Fruit fly (Drosophila melanogaster) whole organism, embryonic: ENCODE measurements around the gene CG10576.

Experiments
- Adf1 ChIP-seq: fragments of 200-800 bp; sonication (Bioruptor generic); IDR thresholded peaks from 2 replicates; pipeline ENCODE4 v1.3.6; 2022; ENCODE audit warnings: missing biosample characterization, missing genetic modification characterization
- Bteb2 ChIP-seq: fragments of 200-800 bp; sonication (Bioruptor generic); optimal IDR thresholded peaks from 2 replicates; lab custom pipeline; 2016; ENCODE audit warnings: missing biosample characterization, missing genetic modification characterization
- CG11093 ChIP-seq: fragments of 200-800 bp; sonication (Bioruptor generic); IDR thresholded peaks from 3 replicates; pipeline ENCODE4 v1.3.6; 2022; ENCODE audit warnings: missing biosample characterization, missing genetic modification characterization
- CG12071 ChIP-seq: fragments of 200-800 bp; sonication (Bioruptor generic); optimal IDR thresholded peaks from 3 replicates; lab custom pipeline; 2018; ENCODE audit warnings: missing biosample characterization, mild to moderate bottlenecking, missing genetic modification characterization
- CG1233 ChIP-seq: fragments of 200-800 bp; sonication (Bioruptor generic); optimal IDR thresholded peaks from 4 replicates; lab custom pipeline; 2018; ENCODE audit warnings: missing biosample characterization, mild to moderate bottlenecking, missing genetic modification characterization
- CG13296 ChIP-seq: fragments of 200-800 bp; sonication (Bioruptor generic); optimal IDR thresholded peaks from 3 replicates; lab custom pipeline; 2018; ENCODE audit warnings: missing biosample characterization, mild to moderate bottlenecking, missing genetic modification characterization
- CG14710 ChIP-seq: fragments of 200-800 bp; sonication (Bioruptor generic); optimal IDR thresholded peaks from 3 replicates; lab custom pipeline; 2019; ENCODE audit warnings: missing biosample characterization, mild to moderate bottlenecking, missing genetic modification characterization, moderate library complexity
- CG15479 ChIP-seq: fragments of 200-800 bp; sonication (Bioruptor generic); optimal IDR thresholded peaks from 3 replicates; lab custom pipeline; 2019; ENCODE audit warnings: missing biosample characterization, mild to moderate bottlenecking, missing genetic modification characterization, moderate library complexity
- CG16779 ChIP-seq: fragments of 200-800 bp; sonication (Bioruptor generic); IDR thresholded peaks from 2 replicates; pipeline ENCODE4 v1.3.6; 2022; ENCODE audit warnings: missing biosample characterization, missing genetic modification characterization
- CG16815 ChIP-seq: fragments of 200-800 bp; sonication (Bioruptor generic); optimal IDR thresholded peaks from 3 replicates; lab custom pipeline; 2017; ENCODE audit warnings: missing biosample characterization, mild to moderate bottlenecking, missing genetic modification characterization
- CG16863 ChIP-seq: fragments of 200-800 bp; sonication (Bioruptor generic); optimal IDR thresholded peaks from 3 replicates; lab custom pipeline; 2016; ENCODE audit warnings: missing biosample characterization, missing genetic modification characterization
- CG17385 ChIP-seq: fragments of 200-800 bp; sonication (Bioruptor generic); optimal IDR thresholded peaks from 3 replicates; lab custom pipeline; 2018; ENCODE audit warnings: missing biosample characterization, mild to moderate bottlenecking, missing genetic modification characterization
- CG1792 ChIP-seq: fragments of 200-800 bp; sonication (Bioruptor generic); optimal IDR thresholded peaks from 2 replicates; lab custom pipeline; 2016; ENCODE audit warnings: missing biosample characterization, missing genetic modification characterization
- CG18011 ChIP-seq: fragments of 200-800 bp; sonication (Bioruptor generic); optimal IDR thresholded peaks from 2 replicates; lab custom pipeline; 2017; ENCODE audit warnings: missing biosample characterization, missing genetic modification characterization, mild to moderate bottlenecking, moderate library complexity, missing genotype
- CG2116 ChIP-seq: fragments of 200-800 bp; sonication (Bioruptor generic); optimal IDR thresholded peaks from 3 replicates; lab custom pipeline; 2018; ENCODE audit warnings: missing biosample characterization, mild to moderate bottlenecking, missing genetic modification characterization
- CG2129 ChIP-seq: fragments of 200-800 bp; sonication (Bioruptor generic); IDR thresholded peaks from 2 replicates; pipeline ENCODE4 v1.3.6; 2022; ENCODE audit warnings: missing biosample characterization, missing genetic modification characterization; ENCODE audit not compliant: partially characterized antibody
- CG3163 ChIP-seq: fragments of 200-800 bp; sonication (Bioruptor generic); optimal IDR thresholded peaks from 3 replicates; lab custom pipeline; 2016; ENCODE audit warnings: missing biosample characterization, missing genetic modification characterization
- CG6654 ChIP-seq: fragments of 200-800 bp; sonication (Bioruptor generic); optimal IDR thresholded peaks from 2 replicates; lab custom pipeline; 2017; ENCODE audit warnings: missing biosample characterization, mild to moderate bottlenecking, missing genetic modification characterization
- CG7372 ChIP-seq: fragments of 200-800 bp; sonication (Bioruptor generic); IDR thresholded peaks from 2 replicates; pipeline ENCODE4 v1.3.6; 2022; ENCODE audit warnings: missing biosample characterization, missing genetic modification characterization
- CG7839 ChIP-seq: fragments of 200-800 bp; sonication (Bioruptor generic); optimal IDR thresholded peaks from 3 replicates; lab custom pipeline; 2018; ENCODE audit warnings: missing biosample characterization, mild to moderate bottlenecking, missing genetic modification characterization, moderate library complexity
- CG8924 ChIP-seq: fragments of 200-800 bp; optimal IDR thresholded peaks from 3 replicates; lab custom pipeline; 2019; ENCODE audit warnings: missing biosample characterization, mild to moderate bottlenecking, missing genetic modification characterization, moderate library complexity
- CoRest ChIP-seq: fragments of 200-800 bp; sonication (Bioruptor generic); optimal IDR thresholded peaks from 3 replicates; lab custom pipeline; 2018; ENCODE audit warnings: missing biosample characterization, mild to moderate bottlenecking, missing genetic modification characterization, moderate library complexity
- Dbx ChIP-seq: fragments of 200-800 bp; sonication (Bioruptor generic); IDR thresholded peaks from 3 replicates; pipeline ENCODE4 v1.3.6; 2022; ENCODE audit warnings: missing biosample characterization, missing genetic modification characterization
- Fer3 ChIP-seq: fragments of 200-800 bp; sonication (Bioruptor generic); optimal IDR thresholded peaks from 2 replicates; lab custom pipeline; 2018; ENCODE audit warnings: missing biosample characterization, mild to moderate bottlenecking, missing genetic modification characterization, moderate library complexity
- H2.0 ChIP-seq: fragments of 200-800 bp; sonication (Bioruptor generic); IDR thresholded peaks from 2 replicates; pipeline ENCODE4 v1.3.6; 2022; ENCODE audit warnings: missing biosample characterization, missing genetic modification characterization
- Hmx ChIP-seq: fragments of 200-800 bp; sonication (Bioruptor generic); optimal IDR thresholded peaks from 2 replicates; lab custom pipeline; 2016; ENCODE audit warnings: missing biosample characterization, missing genetic modification characterization
- Hr78 ChIP-seq, 2 experiments: fragments of 200-800 bp in 1 of 2; fragments of >200 bp in 1 of 2; sonication (Bioruptor generic) in 1 of 2; optimal IDR thresholded peaks; 2 replicates each; lab custom pipeline; 2017 to 2019; ENCODE audit warnings: missing biosample characterization in 2 of 2, missing genetic modification characterization in 2 of 2, mild to moderate bottlenecking in 1 of 2, moderate library complexity in 1 of 2
- MESR4 ChIP-seq: fragments of 200-800 bp; sonication (Bioruptor generic); optimal IDR thresholded peaks from 2 replicates; lab custom pipeline; 2018; ENCODE audit warnings: missing biosample characterization, mild to moderate bottlenecking, missing genetic modification characterization, moderate library complexity
- Meics ChIP-seq: fragments of 200-800 bp; sonication (Bioruptor generic); optimal IDR thresholded peaks from 2 replicates; lab custom pipeline; 2017; ENCODE audit warnings: missing biosample characterization, mild to moderate bottlenecking, missing genetic modification characterization
- Nf-YC ChIP-seq: fragments of 200-800 bp; optimal IDR thresholded peaks from 3 replicates; lab custom pipeline; 2019; ENCODE audit warnings: missing biosample characterization, mild to moderate bottlenecking, missing genetic modification characterization, moderate library complexity
- PHDP ChIP-seq: fragments of 200-800 bp; sonication (Bioruptor generic); optimal IDR thresholded peaks from 3 replicates; lab custom pipeline; 2018; ENCODE audit warnings: missing biosample characterization, mild to moderate bottlenecking, missing genetic modification characterization, moderate library complexity
- Ptx1 ChIP-seq: fragments of 200-800 bp; sonication (Bioruptor generic); IDR thresholded peaks from 2 replicates; pipeline ENCODE4 v1.3.6; 2022; ENCODE audit warnings: missing biosample characterization, missing genetic modification characterization
- Sin3A ChIP-seq: fragments of >200 bp; optimal IDR thresholded peaks from 2 replicates; lab custom pipeline; 2018
- Sry-β ChIP-seq: fragments of 200-800 bp; sonication (Bioruptor generic); optimal IDR thresholded peaks from 2 replicates; lab custom pipeline; 2018; ENCODE audit warnings: missing biosample characterization, mild to moderate bottlenecking, missing genetic modification characterization, moderate library complexity
- Sry-δ ChIP-seq: fragments of 200-800 bp; sonication (Bioruptor generic); optimal IDR thresholded peaks from 2 replicates; lab custom pipeline; 2016; ENCODE audit warnings: missing biosample characterization, missing genetic modification characterization
- Stat92E ChIP-seq, 3 experiments: fragments of >200 bp in 2 of 3; fragments of 200-800 bp in 1 of 3; sonication (Bioruptor generic) in 1 of 3; optimal IDR thresholded peaks; 2 replicates each; lab custom pipeline; 2017 to 2019; ENCODE audit warnings: missing biosample characterization in 3 of 3, missing genetic modification characterization in 3 of 3, mild to moderate bottlenecking in 1 of 3, moderate library complexity in 1 of 3
- ab ChIP-seq: fragments of 200-800 bp; sonication (Bioruptor generic); optimal IDR thresholded peaks from 2 replicates; lab custom pipeline; 2016; ENCODE audit warnings: missing biosample characterization, missing genetic modification characterization
- dimm ChIP-seq: fragments of 200-800 bp; sonication (Bioruptor generic); IDR thresholded peaks from 2 replicates; pipeline ENCODE4 v1.3.6; 2022; ENCODE audit warnings: missing biosample characterization, missing genetic modification characterization
- gcm ChIP-seq: fragments of 200-800 bp; sonication (Bioruptor generic); optimal IDR thresholded peaks from 2 replicates; lab custom pipeline; 2019; ENCODE audit warnings: missing biosample characterization, mild to moderate bottlenecking, missing genetic modification characterization, moderate library complexity
- mld ChIP-seq: fragments of 200-800 bp; sonication (Bioruptor generic); IDR thresholded peaks from 3 replicates; pipeline ENCODE4 v1.3.6; 2022; ENCODE audit warnings: missing biosample characterization, missing genetic modification characterization; ENCODE audit not compliant: partially characterized antibody
- pfk ChIP-seq: fragments of 200-800 bp; sonication (Bioruptor generic); optimal IDR thresholded peaks from 2 replicates; lab custom pipeline; 2018; ENCODE audit warnings: missing biosample characterization, mild to moderate bottlenecking, missing genetic modification characterization, moderate library complexity
- prd ChIP-seq, 3 experiments: fragments of >200 bp in 2 of 3; fragments of 200-800 bp in 1 of 3; sonication (Bioruptor generic) in 1 of 3; optimal IDR thresholded peaks in 2 of 3; IDR thresholded peaks in 1 of 3; 2 replicates in 2 of 3; 3 replicates in 1 of 3; pipeline versions ENCODE4 v1.3.6 to Lab custom; 2017 to 2022; ENCODE audit warnings: missing biosample characterization in 1 of 3, missing genetic modification characterization in 1 of 3
- sc ChIP-seq, 3 experiments: fragments of >200 bp in 2 of 3; fragments of 200-800 bp in 1 of 3; sonication (Bioruptor generic) in 1 of 3; optimal IDR thresholded peaks; 2 replicates in 2 of 3; 3 replicates in 1 of 3; lab custom pipeline; 2017; ENCODE audit warnings: mild to moderate bottlenecking in 1 of 3, missing biosample characterization in 1 of 3, missing genetic modification characterization in 1 of 3, missing genetic modification reagents in 1 of 3
- sd ChIP-seq: fragments of 200-800 bp; sonication (Bioruptor generic); optimal IDR thresholded peaks from 3 replicates; lab custom pipeline; 2018; ENCODE audit warnings: missing biosample characterization, mild to moderate bottlenecking, missing genetic modification characterization, moderate library complexity
- toy ChIP-seq: fragments of 200-800 bp; sonication (Bioruptor generic); IDR thresholded peaks from 2 replicates; pipeline ENCODE4 v1.3.6; 2022; ENCODE audit warnings: missing biosample characterization, missing genetic modification characterization
- vfl ChIP-seq: fragments of 200-800 bp; sonication (Bioruptor generic); optimal IDR thresholded peaks from 2 replicates; lab custom pipeline; 2016; ENCODE audit warnings: missing biosample characterization, missing genetic modification characterization
- wek ChIP-seq: fragments of 200-800 bp; sonication (Bioruptor generic); optimal IDR thresholded peaks from 3 replicates; lab custom pipeline; 2018; ENCODE audit warnings: missing biosample characterization, mild to moderate bottlenecking, missing genetic modification characterization, moderate library complexity

CG10576 gene

dm6 chr3L:5770817-5771425 lies 5.4 kb upstream of the CG10576 start (continued):
- peak; percentile 65 for TF ChIP-seq Hmx (GFP tag; lab: Kevin White, UChicago)
- TF ChIP-seq Nf-YC: peak; percentile 93
- TF ChIP-seq CG12071: no peak
- TF ChIP-seq pfk: peak; percentile 28
- peak; percentile 77 for TF ChIP-seq CG1792 (GFP tag; lab: Kevin White, UChicago)
- peak; percentile 92 for TF ChIP-seq CoRest (tag; lab: Kevin White, UChicago)
- TF ChIP-seq CG3163: peak; percentile 60
- peak; percentile 77 for TF ChIP-seq Adf1 (GFP tag; lab: Robert Waterston, UW)
- TF ChIP-seq wek: peak; percentile 54
- TF ChIP-seq Stat92E (GFP tag; optimal IDR thresholded peaks at IDR 0.05; lab: Kevin White, UChicago): peak in 1 of 3 experiments; percentile 19
- TF ChIP-seq mld: no peak
- peak; percentile 63 for TF ChIP-seq Sry-δ (GFP tag; lab: Kevin White, UChicago)
- TF ChIP-seq Fer3 (tag; lab: Kevin White, UChicago): peak; percentile 85
- TF ChIP-seq CG8924 (tag; lab: Kevin White, UChicago): peak; percentile 88
- TF ChIP-seq Hr78 (GFP tag; optimal IDR thresholded peaks at IDR 0.05; lab: Kevin White, UChicago): peak in 1 of 2 experiments; percentile 48
- TF ChIP-seq CG16863 (GFP tag; lab: Kevin White, UChicago): peak; percentile 81
- TF ChIP-seq sc (optimal IDR thresholded peaks at IDR 0.05; lab: Kevin White, UChicago): no peak
- peak; percentile 80 for TF ChIP-seq sc (GFP tag; optimal IDR thresholded peaks at IDR 0.05; lab: Kevin White, UChicago)
- peak; percentile 63 for TF ChIP-seq sd
- peak; percentile 74; the same call in 2 of the 3 replicates for TF ChIP-seq Dbx
- TF ChIP-seq dimm: no peak; the same call in 1 of the 2 replicates
- no peak for TF ChIP-seq prd (optimal IDR thresholded peaks at IDR 0.05; lab: Kevin White, UChicago)
- TF ChIP-seq prd (GFP tag; IDR thresholded peaks at IDR 0.05; lab: Robert Waterston, UW): peak; percentile 80
- peak; percentile 89 for TF ChIP-seq Meics
- peak; percentile 81 for TF ChIP-seq gcm
- TF ChIP-seq CG11093 (GFP tag; lab: Robert Waterston, UW): peak; percentile 58; the same call in 2 of the 3 replicates
- TF ChIP-seq PHDP (tag; lab: Kevin White, UChicago): peak; percentile 91
- TF ChIP-seq CG2116 (GFP tag; lab: Kevin White, UChicago): peak; percentile 48
- peak; percentile 57; the same call in 1 of the 2 replicates for TF ChIP-seq H2.0 (GFP tag; lab: Robert Waterston, UW)
- TF ChIP-seq MESR4 (GFP tag; lab: Kevin White, UChicago): peak; percentile 16
- peak; percentile 69 for TF ChIP-seq CG7372
- TF ChIP-seq CG6654 (GFP tag; lab: Kevin White, UChicago): peak; percentile 52
- no peak for TF ChIP-seq Sin3A (lab: Kevin White, UChicago)
- peak; percentile 19 for TF ChIP-seq ab (GFP tag; lab: Kevin White, UChicago)
- no peak for TF ChIP-seq CG15479 (GFP tag; lab: Kevin White, UChicago)
- peak; percentile 86 for TF ChIP-seq Bteb2
- peak; percentile 71 for TF ChIP-seq CG16815 (GFP tag; lab: Kevin White, UChicago)
- peak; percentile 92 for TF ChIP-seq CG17385 (GFP tag; lab: Kevin White, UChicago)
- TF ChIP-seq vfl: peak; percentile 73
- TF ChIP-seq Ptx1 (GFP tag; lab: Robert Waterston, UW): peak; percentile 69
- 0 out of 2 replicates have a peak, but pooled peaks have one; percentile 7 for TF ChIP-seq CG16779
- peak; percentile 81 for TF ChIP-seq Sry-β (GFP tag; lab: Kevin White, UChicago)
- TF ChIP-seq CG2129 (GFP tag; lab: Robert Waterston, UW): no peak
- TF ChIP-seq CG13296 (GFP tag; lab: Kevin White, UChicago): peak; percentile 88
- TF ChIP-seq toy (GFP tag; lab: Robert Waterston, UW): no peak
- peak; percentile 73 for TF ChIP-seq CG18011 (GFP tag; lab: Kevin White, UChicago)
- peak; percentile 87 for TF ChIP-seq CG1233 (GFP tag; lab: Kevin White, UChicago)
- peak; percentile 84 for TF ChIP-seq CG7839
- peak; percentile 84 for TF ChIP-seq CG14710 (tag; lab: Kevin White, UChicago)
